Worm (Caenorhabditis elegans) whole organism, L4 larva: ENCODE measurements around the gene ctsa-4.2.
A peak's percentile ranks its signal among the peaks of the same experiment; 100 is the strongest.

Experiments used
- F10B5.3 ChIP-seq: sonication (generic microtip); optimal IDR thresholded peaks from 2 replicates; lab custom pipeline; 2016; ENCODE audit warnings: mild to moderate bottlenecking, missing genetic modification characterization, missing compliant biosample characterization
- F44E2.7 ChIP-seq: fragments of 200-800 bp; sonication (Bioruptor generic); IDR thresholded peaks from 2 replicates; pipeline ENCODE4 v2.1.2; 2022; ENCODE audit warnings: missing genetic modification characterization, missing compliant biosample characterization
- F49E8.2 ChIP-seq: sonication (generic microtip); optimal IDR thresholded peaks from 2 replicates; lab custom pipeline; 2016; ENCODE audit warnings: missing compliant biosample characterization, mild to moderate bottlenecking, missing genetic modification characterization, borderline replicate concordance
- T20F7.1 ChIP-seq: fragments of 200-800 bp; sonication (Bioruptor generic); optimal IDR thresholded peaks from 2 replicates; lab custom pipeline; 2018; ENCODE audit warnings: mild to moderate bottlenecking, missing genetic modification characterization, missing compliant biosample characterization
- Y105C5A.15 ChIP-seq: fragments of 200-800 bp; sonication (Bioruptor generic); IDR thresholded peaks from 2 replicates; pipeline ENCODE4 v1.3.6; 2022; ENCODE audit warnings: missing genetic modification characterization, missing compliant biosample characterization
- Y48G9A.11 ChIP-seq: fragments of 200-800 bp; sonication (Bioruptor generic); IDR thresholded peaks from 2 replicates; pipeline ENCODE4 v1.3.6; 2022; ENCODE audit warnings: missing genetic modification reagents, missing genetic modification characterization, missing compliant biosample characterization
- Y75B8A.6 ChIP-seq: fragments of 200-800 bp; sonication (Bioruptor generic); IDR thresholded peaks from 2 replicates; pipeline ENCODE4 v1.3.6; 2022; ENCODE audit warnings: missing genetic modification reagents, missing genetic modification characterization, missing compliant biosample characterization
- ceh-44 ChIP-seq: fragments of 200-800 bp; sonication (Bioruptor generic); IDR thresholded peaks from 2 replicates; pipeline ENCODE4 v1.3.6; 2022; ENCODE audit warnings: missing genetic modification reagents, missing genetic modification characterization, missing compliant biosample characterization
- ceh-82 ChIP-seq: sonication (generic microtip); optimal IDR thresholded peaks from 2 replicates; lab custom pipeline; 2017; ENCODE audit warnings: missing biosample characterization, missing genetic modification characterization
- ces-1 ChIP-seq: fragments of 150-350 bp; sonication (generic microtip); optimal IDR thresholded peaks from 4 replicates; lab custom pipeline; 2014; ENCODE audit warnings: missing biosample characterization, missing genetic modification reagents, missing genetic modification characterization
- daf-12 ChIP-seq: fragments of 150-350 bp; optimal IDR thresholded peaks from 2 replicates; lab custom pipeline; 2014; ENCODE audit warnings: missing biosample characterization, missing genetic modification reagents, missing genetic modification characterization
- daf-16 ChIP-seq, 3 experiments: sonication (generic microtip); optimal IDR thresholded peaks; 2 replicates each; lab custom pipeline; 2016 to 2017; ENCODE audit warnings: missing genetic modification characterization in 3 of 3, missing genetic modification reagents in 3 of 3, mild to moderate bottlenecking in 2 of 3, missing compliant biosample characterization in 2 of 3, missing biosample characterization in 1 of 3, moderate library complexity in 1 of 3
- daf-8 ChIP-seq: fragments of 200-800 bp; sonication (Bioruptor generic); IDR thresholded peaks from 2 replicates; pipeline ENCODE4 v1.3.6; 2022; ENCODE audit warnings: missing genetic modification characterization, missing compliant biosample characterization
- dmd-8 ChIP-seq: fragments of 200-800 bp; sonication (Bioruptor generic); IDR thresholded peaks from 2 replicates; pipeline ENCODE4 v1.3.6; 2022; ENCODE audit warnings: missing genetic modification characterization, missing compliant biosample characterization
- dpl-1 ChIP-seq: fragments of 150-350 bp; optimal IDR thresholded peaks from 2 replicates; lab custom pipeline; 2014; ENCODE audit warnings: missing biosample characterization, missing genetic modification reagents, missing genetic modification characterization
- dve-1 ChIP-seq: sonication (generic microtip); optimal IDR thresholded peaks from 2 replicates; lab custom pipeline; 2017; ENCODE audit warnings: antibody characterized with exemption, mild to moderate bottlenecking, missing genetic modification characterization, missing compliant biosample characterization; ENCODE audit not compliant: insufficient read depth
- fkh-10 ChIP-seq: fragments of 150-350 bp; optimal IDR thresholded peaks from 2 replicates; lab custom pipeline; 2014; ENCODE audit warnings: missing biosample characterization, missing genetic modification reagents, missing genetic modification characterization
- hif-1 ChIP-seq, 2 experiments: sonication (generic microtip); optimal IDR thresholded peaks; 2 replicates each; lab custom pipeline; 2016 to 2017; ENCODE audit warnings: missing compliant biosample characterization in 2 of 2, missing genetic modification characterization in 2 of 2, missing genetic modification reagents in 2 of 2, missing genotype in 2 of 2, mild to moderate bottlenecking in 1 of 2
- hlh-11 ChIP-seq: fragments of 200-800 bp; sonication (Bioruptor generic); optimal IDR thresholded peaks from 2 replicates; lab custom pipeline; 2018; ENCODE audit warnings: mild to moderate bottlenecking, missing genetic modification characterization, missing compliant biosample characterization
- hlh-30 ChIP-seq: sonication (generic microtip); optimal IDR thresholded peaks from 2 replicates; lab custom pipeline; 2017; ENCODE audit warnings: antibody characterized with exemption, mild to moderate bottlenecking, missing genetic modification characterization, missing compliant biosample characterization; ENCODE audit not compliant: insufficient read depth
- lin-38 ChIP-seq: fragments of 200-800 bp; sonication (Bioruptor generic); IDR thresholded peaks from 2 replicates; pipeline ENCODE4 v1.3.6; 2022; ENCODE audit warnings: missing genetic modification reagents, missing genetic modification characterization, missing compliant biosample characterization
- lsy-2 ChIP-seq, 2 experiments: fragments of 150-350 bp in 1 of 2; sonication (generic microtip) in 1 of 2; optimal IDR thresholded peaks; 2 replicates each; lab custom pipeline; 2014 to 2017; ENCODE audit warnings: missing biosample characterization in 2 of 2, missing genetic modification characterization in 2 of 2
- mep-1 ChIP-seq: fragments of 150-350 bp; sonication (generic microtip); optimal IDR thresholded peaks from 3 replicates; lab custom pipeline; 2014; ENCODE audit warnings: missing biosample characterization, missing genetic modification characterization
- mes-2 ChIP-seq: sonication (generic microtip); optimal IDR thresholded peaks from 2 replicates; lab custom pipeline; 2016; ENCODE audit warnings: missing genotype, mild to moderate bottlenecking, missing genetic modification characterization, missing compliant biosample characterization; ENCODE audit not compliant: poor library complexity, severe bottlenecking
- nhr-11 ChIP-seq: fragments of 150-350 bp; optimal IDR thresholded peaks from 2 replicates; lab custom pipeline; 2014; ENCODE audit warnings: missing biosample characterization, missing genetic modification characterization
- nhr-237 ChIP-seq: sonication (generic microtip); optimal IDR thresholded peaks from 2 replicates; lab custom pipeline; 2017; ENCODE audit warnings: missing biosample characterization, missing genetic modification characterization
- nhr-28 ChIP-seq: fragments of 150-350 bp; optimal IDR thresholded peaks from 2 replicates; lab custom pipeline; 2014; ENCODE audit warnings: missing biosample characterization, missing genetic modification characterization
- nhr-41 ChIP-seq: fragments of 200-800 bp; sonication (Bioruptor generic); IDR thresholded peaks from 2 replicates; pipeline ENCODE4 v1.3.6; 2022; ENCODE audit warnings: missing genetic modification reagents, missing genetic modification characterization, missing compliant biosample characterization
- nhr-42 ChIP-seq: fragments of 200-800 bp; sonication (Bioruptor generic); IDR thresholded peaks from 2 replicates; pipeline ENCODE4 v1.3.6; 2022; ENCODE audit warnings: missing genetic modification characterization, missing compliant biosample characterization
- nhr-6 ChIP-seq: fragments of 150-350 bp; optimal IDR thresholded peaks from 2 replicates; lab custom pipeline; 2014; ENCODE audit warnings: missing biosample characterization, missing genetic modification characterization
- pha-4 ChIP-seq, 2 experiments: fragments of 150-350 bp in 1 of 2; fragments of 200-800 bp in 1 of 2; sonication (Bioruptor generic) in 1 of 2; IDR thresholded peaks in 1 of 2; optimal IDR thresholded peaks in 1 of 2; 2 replicates each; pipeline versions ENCODE4 v1.3.6 to Lab custom; 2014 to 2022; ENCODE audit warnings: missing genetic modification characterization in 2 of 2, missing genetic modification reagents in 2 of 2, missing biosample characterization in 1 of 2, missing compliant biosample characterization in 1 of 2
- pqm-1 ChIP-seq: sonication (generic microtip); optimal IDR thresholded peaks from 2 replicates; lab custom pipeline; 2017; ENCODE audit warnings: missing biosample characterization, missing genetic modification characterization
- sdz-12 ChIP-seq: fragments of 200-800 bp; sonication (Bioruptor generic); optimal IDR thresholded peaks from 2 replicates; lab custom pipeline; 2018; ENCODE audit warnings: mild to moderate bottlenecking, missing genetic modification characterization, missing compliant biosample characterization
- zip-11 ChIP-seq: fragments of 200-800 bp; sonication (Bioruptor generic); IDR thresholded peaks from 2 replicates; pipeline ENCODE4 v1.3.6; 2022; ENCODE audit warnings: missing genetic modification characterization, missing compliant biosample characterization
- zip-2 ChIP-seq: fragments of 150-350 bp; optimal IDR thresholded peaks from 2 replicates; lab custom pipeline; 2014; ENCODE audit warnings: missing biosample characterization, missing genetic modification characterization
- ztf-11 ChIP-seq: fragments of 150-350 bp; optimal IDR thresholded peaks from 2 replicates; lab custom pipeline; 2014; ENCODE audit warnings: missing biosample characterization, missing genetic modification characterization

The ctsa-4.2 gene

ce11 chrIII:6601073-6601472, 11.3 kb upstream of the ctsa-4.2 start, which contains the start of gene let-765:
Gene let-765 (minus strand): TSS chrIII:6601173.
- TF ChIP-seq nhr-41 (GFP tag; lab: Robert Waterston, UW): no peak
- no peak for TF ChIP-seq nhr-11 (tag; lab: Kevin White, UChicago)
- no peak for TF ChIP-seq Y48G9A.11
- TF ChIP-seq zip-11 (GFP tag; lab: Robert Waterston, UW): no peak
- TF ChIP-seq T20F7.1 (GFP tag; lab: Kevin White, UChicago): no peak
- no peak for TF ChIP-seq daf-8 (GFP tag; lab: Robert Waterston, UW)
- TF ChIP-seq fkh-10 (GFP tag; lab: Kevin White, UChicago): no peak
- TF ChIP-seq pqm-1: no peak
- no peak for TF ChIP-seq daf-12 (tag; lab: Kevin White, UChicago)
- no peak for TF ChIP-seq pha-4 (GFP tag; IDR thresholded peaks at IDR 0.05; lab: Robert Waterston, UW)
- no peak for TF ChIP-seq pha-4 (tag; optimal IDR thresholded peaks at IDR 0.05; lab: Kevin White, UChicago)
- TF ChIP-seq Y75B8A.6: no peak
- TF ChIP-seq, all 104 proteins: peak for 0

- TF ChIP-seq dve-1 (tag; lab: Kevin White, UChicago) (peak; percentile 26), mep-1 (no peak), nhr-42 (GFP tag; lab: Robert Waterston, UW) (0 out of 2 replicates have a peak, but pooled peaks have one; percentile 28), dpl-1 (GFP tag; lab: Kevin White, UChicago) (no peak), nhr-6 (tag; lab: Kevin White, UChicago) (peak; percentile 37), F44E2.7 (GFP tag; lab: Robert Waterston, UW) (no peak), hlh-30 (peak; percentile 82)
Measured at ce11 chrIII:6603185-6603584, 9.1 kb upstream of the ctsa-4.2 start.

ce11 chrIII:6604317-6604716, 8.0 kb upstream of the ctsa-4.2 start:
- TF ChIP-seq F10B5.3 (tag; lab: Kevin White, UChicago): no peak
- TF ChIP-seq daf-16 (GFP tag; optimal IDR thresholded peaks at IDR 0.05; lab: Kevin White, UChicago): no peak
- TF ChIP-seq daf-16 (tag; optimal IDR thresholded peaks at IDR 0.05; lab: Kevin White, UChicago): peak; percentile 5
- TF ChIP-seq dpl-1 (GFP tag; lab: Kevin White, UChicago): peak; percentile 20
- TF ChIP-seq nhr-28: peak; percentile 46
- peak; percentile 39 for TF ChIP-seq pqm-1
- TF ChIP-seq Y105C5A.15 (GFP tag; lab: Robert Waterston, UW): no peak
- no peak for TF ChIP-seq Y48G9A.11
- TF ChIP-seq hlh-11: peak; percentile 53
- no peak for TF ChIP-seq zip-2
- no peak for TF ChIP-seq F44E2.7 (GFP tag; lab: Robert Waterston, UW)
- peak; percentile 14 for TF ChIP-seq mep-1
- no peak for TF ChIP-seq ceh-44 (GFP tag; lab: Robert Waterston, UW)
- peak; percentile 43 for TF ChIP-seq dve-1 (tag; lab: Kevin White, UChicago)
- no peak for TF ChIP-seq sdz-12 (GFP tag; lab: Kevin White, UChicago)
- peak in 1 of 2 experiments; percentile 19 for TF ChIP-seq lsy-2 (tag; optimal IDR thresholded peaks at IDR 0.05; lab: Kevin White, UChicago)
- no peak for TF ChIP-seq nhr-237 (tag; lab: Kevin White, UChicago)
- TF ChIP-seq ces-1 (GFP tag; lab: Kevin White, UChicago): no peak
- peak in 1 of 2 experiments; percentile 2 for TF ChIP-seq hif-1 (tag; optimal IDR thresholded peaks at IDR 0.05; lab: Kevin White, UChicago)
- peak; percentile 58 for TF ChIP-seq mes-2 (tag; lab: Kevin White, UChicago)
- no peak for TF ChIP-seq nhr-6 (tag; lab: Kevin White, UChicago)
- TF ChIP-seq dmd-8 (GFP tag; lab: Robert Waterston, UW): 0 out of 2 replicates have a peak, but pooled peaks have one; percentile 11
- TF ChIP-seq lin-38 (GFP tag; lab: Robert Waterston, UW): no peak
- TF ChIP-seq F49E8.2 (tag; lab: Kevin White, UChicago): no peak
- TF ChIP-seq ztf-11 (tag; lab: Kevin White, UChicago): no peak
- no peak for TF ChIP-seq ceh-82
- TF ChIP-seq, all 104 proteins: peak for 11
